Worm (Caenorhabditis elegans) whole organism, late embryonic: ENCODE measurements around the gene sos-1.
"Not testable (repeated sequence)": the region's sequence is repeated elsewhere in the genome, so short reads cannot be mapped to it uniquely, and the experiment has no call there.

ENCODE experiments used
- Y22D7AL.16 ChIP-seq: sonication (generic microtip); optimal IDR thresholded peaks from 2 replicates; lab custom pipeline; 2016; ENCODE audit warnings: missing genetic modification characterization, missing compliant biosample characterization
- ahr-1 ChIP-seq: sonication (generic microtip); optimal IDR thresholded peaks from 2 replicates; lab custom pipeline; 2016; ENCODE audit warnings: missing genetic modification characterization, missing compliant biosample characterization
- ceh-14 ChIP-seq: sonication (generic microtip); optimal IDR thresholded peaks from 2 replicates; lab custom pipeline; 2016; ENCODE audit warnings: missing genotype, missing genetic modification characterization, missing compliant biosample characterization
- ceh-19 ChIP-seq: fragments of 200-800 bp; sonication (Bioruptor generic); optimal IDR thresholded peaks from 2 replicates; lab custom pipeline; 2018; ENCODE audit warnings: mild to moderate bottlenecking, missing genetic modification characterization, missing compliant biosample characterization
- ceh-2 ChIP-seq: sonication (generic microtip); optimal IDR thresholded peaks from 2 replicates; lab custom pipeline; 2016; ENCODE audit warnings: missing genotype, missing genetic modification characterization, missing compliant biosample characterization
- ceh-22 ChIP-seq: sonication (generic microtip); optimal IDR thresholded peaks from 2 replicates; lab custom pipeline; 2017; ENCODE audit warnings: missing biosample characterization, missing genetic modification characterization
- ceh-31 ChIP-seq: sonication (generic microtip); optimal IDR thresholded peaks from 2 replicates; lab custom pipeline; 2016; ENCODE audit warnings: missing genetic modification characterization, missing compliant biosample characterization
- ceh-34 ChIP-seq: sonication (generic microtip); optimal IDR thresholded peaks from 2 replicates; lab custom pipeline; 2016; ENCODE audit warnings: mild to moderate bottlenecking, missing genetic modification characterization, missing compliant biosample characterization
- ceh-45 ChIP-seq: fragments of 200-800 bp; sonication (Bioruptor generic); IDR thresholded peaks from 2 replicates; pipeline ENCODE4 v1.3.6; 2022; ENCODE audit warnings: missing genetic modification reagents, missing genetic modification characterization, missing compliant biosample characterization
- che-1 ChIP-seq: sonication (generic microtip); optimal IDR thresholded peaks from 2 replicates; lab custom pipeline; 2016; ENCODE audit warnings: mild to moderate bottlenecking, missing genetic modification characterization, missing compliant biosample characterization
- dmd-4 ChIP-seq: sonication (generic microtip); optimal IDR thresholded peaks from 2 replicates; lab custom pipeline; 2016; ENCODE audit warnings: borderline replicate concordance, missing genetic modification characterization, missing compliant biosample characterization
- ets-4 ChIP-seq: sonication (generic microtip); optimal IDR thresholded peaks from 2 replicates; lab custom pipeline; 2016; ENCODE audit warnings: missing genetic modification characterization, missing compliant biosample characterization
- fax-1 ChIP-seq: sonication (generic microtip); optimal IDR thresholded peaks from 2 replicates; lab custom pipeline; 2016; ENCODE audit warnings: missing genotype, missing genetic modification characterization, missing compliant biosample characterization
- gmeb-2 ChIP-seq: sonication (generic microtip); optimal IDR thresholded peaks from 2 replicates; lab custom pipeline; 2016; ENCODE audit warnings: missing genetic modification characterization, inconsistent platforms, missing compliant biosample characterization
- hlh-13 ChIP-seq: fragments of 200-800 bp; sonication (Bioruptor generic); optimal IDR thresholded peaks from 2 replicates; lab custom pipeline; 2018; ENCODE audit warnings: mild to moderate bottlenecking, missing genetic modification characterization, missing compliant biosample characterization
- hlh-30 ChIP-seq: sonication (generic microtip); optimal IDR thresholded peaks from 2 replicates; lab custom pipeline; 2017; ENCODE audit warnings: antibody characterized with exemption, missing genetic modification characterization, missing compliant biosample characterization; ENCODE audit not compliant: insufficient read depth
- hlh-6 ChIP-seq: sonication (generic microtip); optimal IDR thresholded peaks from 2 replicates; lab custom pipeline; 2016; ENCODE audit warnings: missing genotype, missing genetic modification characterization, missing compliant biosample characterization
- hlh-8 ChIP-seq: sonication (generic microtip); optimal IDR thresholded peaks from 2 replicates; lab custom pipeline; 2016; ENCODE audit warnings: missing genotype, missing genetic modification characterization, missing compliant biosample characterization
- nfya-1 ChIP-seq: sonication (generic microtip); optimal IDR thresholded peaks from 2 replicates; lab custom pipeline; 2017; ENCODE audit warnings: missing genetic modification characterization, mild to moderate bottlenecking, missing compliant biosample characterization, antibody characterized with exemption, moderate library complexity
- nhr-232 ChIP-seq: sonication (generic microtip); optimal IDR thresholded peaks from 2 replicates; lab custom pipeline; 2016; ENCODE audit warnings: missing genetic modification characterization, missing compliant biosample characterization
- pag-3 ChIP-seq: sonication (generic microtip); optimal IDR thresholded peaks from 2 replicates; lab custom pipeline; 2016; ENCODE audit warnings: missing compliant biosample characterization, missing genetic modification characterization, borderline replicate concordance
- pha-2 ChIP-seq: sonication (generic microtip); optimal IDR thresholded peaks from 2 replicates; lab custom pipeline; 2017; ENCODE audit warnings: mild to moderate bottlenecking, missing genetic modification characterization, missing compliant biosample characterization
- ref-2 ChIP-seq: sonication (generic microtip); optimal IDR thresholded peaks from 2 replicates; lab custom pipeline; 2016; ENCODE audit warnings: missing genetic modification characterization, missing compliant biosample characterization
- rnt-1 ChIP-seq: sonication (generic microtip); optimal IDR thresholded peaks from 2 replicates; lab custom pipeline; 2016; ENCODE audit warnings: missing genetic modification characterization, missing compliant biosample characterization
- sdc-2 ChIP-seq: sonication (generic microtip); optimal IDR thresholded peaks from 2 replicates; lab custom pipeline; 2016; ENCODE audit warnings: missing genotype, missing genetic modification characterization, missing compliant biosample characterization
- sox-2 ChIP-seq: fragments of 200-800 bp; sonication (Bioruptor generic); IDR thresholded peaks from 2 replicates; pipeline ENCODE4 v1.3.6; 2022; ENCODE audit warnings: missing genetic modification reagents, missing genetic modification characterization, missing compliant biosample characterization
- tbx-7 ChIP-seq: sonication (generic microtip); optimal IDR thresholded peaks from 2 replicates; lab custom pipeline; 2016; ENCODE audit warnings: missing genotype, missing genetic modification characterization, missing compliant biosample characterization
- ttx-3 ChIP-seq: sonication (generic microtip); optimal IDR thresholded peaks from 2 replicates; lab custom pipeline; 2016; ENCODE audit warnings: missing genetic modification reagents, missing genetic modification characterization, missing compliant biosample characterization
- unc-55 ChIP-seq: sonication (generic microtip); optimal IDR thresholded peaks from 2 replicates; lab custom pipeline; 2017; ENCODE audit warnings: missing biosample characterization, missing genetic modification reagents, missing genetic modification characterization
- unc-86 ChIP-seq: sonication (generic microtip); optimal IDR thresholded peaks from 2 replicates; lab custom pipeline; 2016; ENCODE audit warnings: missing genetic modification characterization, missing compliant biosample characterization
- ztf-16 ChIP-seq: sonication (generic microtip); optimal IDR thresholded peaks from 2 replicates; lab custom pipeline; 2017; ENCODE audit warnings: missing genetic modification characterization, missing compliant biosample characterization

Gene sos-1

DNA sequence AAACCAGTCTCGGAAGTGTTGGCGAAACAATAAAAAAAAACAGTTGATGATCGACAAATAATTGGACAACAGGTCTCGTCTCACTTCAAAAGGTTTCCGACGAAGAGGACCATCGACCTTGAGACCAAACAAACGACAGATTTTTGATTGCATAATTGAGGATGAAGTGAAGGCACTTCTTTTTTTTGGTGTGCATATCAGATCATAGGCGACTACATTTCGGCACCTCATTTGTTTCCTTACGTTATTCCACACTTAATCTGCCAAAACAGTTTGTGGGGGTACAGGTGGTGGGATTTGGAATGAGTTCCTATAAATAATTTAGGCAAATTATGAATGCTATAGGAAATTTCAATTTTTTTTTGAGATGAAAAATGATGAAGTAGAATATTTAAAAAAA lies 62.5 kb downstream of the sos-1 start:
- TF ChIP-seq ttx-3 (no peak), ref-2 (tag; lab: Kevin White, UChicago) (no peak), pag-3 (no peak), ceh-45 (GFP tag; lab: Robert Waterston, UW) (no peak), unc-55 (GFP tag; lab: Kevin White, UChicago) (peak; percentile 17)

- TF ChIP-seq dmd-4 (tag; lab: Kevin White, UChicago) (no peak), gmeb-2 (no peak), ceh-22 (tag; lab: Kevin White, UChicago) (no peak), unc-86 (no peak), ztf-16 (tag; lab: Kevin White, UChicago) (no peak), ets-4 (tag; lab: Kevin White, UChicago) (no peak)
Measured at ce11 chrV:4483049-4483507, 66.0 kb downstream of the sos-1 start, which contains the start of gene exc-15. exc-15 (plus strand) TSS chrV:4483459.

ce11 chrV:4481823-4482222 lies 67.3 kb downstream of the sos-1 start:
- TF ChIP-seq ceh-2 (tag; lab: Kevin White, UChicago) (no peak), hlh-6 (tag; lab: Kevin White, UChicago) (no peak), ceh-34 (tag; lab: Kevin White, UChicago) (no peak), sdc-2 (tag; lab: Kevin White, UChicago) (no peak), nfya-1 (tag; lab: Kevin White, UChicago) (no peak), hlh-30 (no peak), rnt-1 (tag; lab: Kevin White, UChicago) (no peak), ceh-19 (GFP tag; lab: Kevin White, UChicago) (no peak)

ce11 chrV:4474543-4474942 lies 74.5 kb downstream of the sos-1 start, which contains the start of gene str-35:
str-35 (plus strand) TSS chrV:4474843.
- TF ChIP-seq ahr-1 (tag; lab: Kevin White, UChicago); nfya-1 (tag; lab: Kevin White, UChicago); unc-86: not testable (repeated sequence)

ce11 chrV:4471065-4471464 lies 78.0 kb downstream of the sos-1 start, which contains the start of gene T08H10.3:
T08H10.3 (plus strand) TSS chrV:4471365.
- TF ChIP-seq ceh-45 (GFP tag; lab: Robert Waterston, UW) (no peak), Y22D7AL.16 (tag; lab: Kevin White, UChicago) (no peak), unc-86 (no peak), sox-2 (GFP tag; lab: Robert Waterston, UW) (no peak), hlh-6 (tag; lab: Kevin White, UChicago) (no peak), ceh-14 (tag; lab: Kevin White, UChicago) (no peak), ref-2 (tag; lab: Kevin White, UChicago) (no peak), ceh-31 (tag; lab: Kevin White, UChicago) (no peak), hlh-8 (no peak), che-1 (no peak), hlh-13 (GFP tag; lab: Kevin White, UChicago) (no peak), tbx-7 (tag; lab: Kevin White, UChicago) (no peak), pha-2 (tag; lab: Kevin White, UChicago) (no peak), nfya-1 (tag; lab: Kevin White, UChicago) (no peak), nhr-232 (no peak), fax-1 (tag; lab: Kevin White, UChicago) (no peak)
